Worm (Caenorhabditis elegans) whole organism, young adult: ENCODE data around the gene str-177.

ENCODE experiments used
- B0019.2 ChIP-seq: fragments of 200-800 bp; sonication (Bioruptor generic); conservative IDR thresholded peaks from 2 replicates; pipeline ENCODE4 v1.3.6; 2022; ENCODE audit warnings: missing genetic modification reagents, missing genetic modification characterization, missing compliant biosample characterization
- F52B5.7 ChIP-seq: sonication (generic microtip); optimal IDR thresholded peaks from 2 replicates; lab custom pipeline; 2016; ENCODE audit warnings: mild to moderate bottlenecking, missing genetic modification characterization, missing compliant biosample characterization
- cebp-1 ChIP-seq, 2 experiments: fragments of 200-800 bp in 1 of 2; sonication (Bioruptor generic) in 1 of 2; sonication (generic microtip) in 1 of 2; IDR thresholded peaks in 1 of 2; optimal IDR thresholded peaks in 1 of 2; 2 replicates each; pipeline versions ENCODE4 v1.3.6 to Lab custom; 2017 to 2022; ENCODE audit warnings: missing compliant biosample characterization in 2 of 2, missing genetic modification characterization in 2 of 2, mild to moderate bottlenecking in 1 of 2, missing genetic modification reagents in 1 of 2, moderate library complexity in 1 of 2
- egrh-3 ChIP-seq: fragments of 200-800 bp; sonication (Bioruptor generic); IDR thresholded peaks from 2 replicates; pipeline ENCODE4 v1.3.6; 2022; ENCODE audit warnings: missing genetic modification reagents, missing genetic modification characterization, missing compliant biosample characterization
- rpc-1 ChIP-seq, 2 experiments: fragments of 150-350 bp in 1 of 2; sonication (generic microtip) in 1 of 2; optimal IDR thresholded peaks; 2 replicates each; lab custom pipeline; 2014 to 2018; ENCODE audit warnings: missing biosample characterization in 1 of 2, missing genetic modification characterization in 1 of 2, missing genetic modification reagents in 1 of 2, missing genotype in 1 of 2
- unc-62 ChIP-seq: fragments of 150-350 bp; optimal IDR thresholded peaks from 2 replicates; lab custom pipeline; 2014; ENCODE audit warnings: missing biosample characterization, missing genetic modification reagents, missing genetic modification characterization
- xnd-1 ChIP-seq: sonication (generic microtip); optimal IDR thresholded peaks from 2 replicates; lab custom pipeline; 2016; ENCODE audit warnings: missing genotype, missing genetic modification reagents, missing genetic modification characterization, missing compliant biosample characterization

DNA sequence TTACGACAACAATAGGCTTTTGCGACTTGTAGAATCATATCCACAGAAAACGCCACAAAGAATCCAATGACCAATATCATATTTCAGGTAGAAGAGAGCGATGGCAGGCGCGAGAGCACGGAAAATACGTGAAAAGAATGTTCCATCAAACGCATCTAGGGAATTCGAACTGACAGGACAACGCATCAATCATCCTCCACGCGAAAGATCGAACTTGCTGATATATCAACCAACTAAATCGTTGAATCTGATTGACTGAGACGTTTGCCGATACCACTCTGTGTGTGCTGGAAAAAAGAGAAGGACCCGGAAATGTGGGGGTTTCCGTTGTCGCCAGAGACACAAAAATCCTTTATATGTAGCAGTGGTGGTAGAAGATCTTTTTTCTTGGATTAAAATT, 19.4 kb upstream of the str-177 start:
- TF ChIP-seq cebp-1 (GFP tag; IDR thresholded peaks at IDR 0.05; lab: Robert Waterston, UW): no peak
- no peak for TF ChIP-seq cebp-1 (tag; optimal IDR thresholded peaks at IDR 0.05; lab: Kevin White, UChicago)
- no peak for TF ChIP-seq xnd-1
- no peak for TF ChIP-seq F52B5.7 (tag; lab: Kevin White, UChicago)
- no peak for TF ChIP-seq rpc-1 (optimal IDR thresholded peaks at IDR 0.05; lab: Kevin White, UChicago)
- no peak for TF ChIP-seq rpc-1 (tag; optimal IDR thresholded peaks at IDR 0.05; lab: Kevin White, UChicago)
- TF ChIP-seq B0019.2: no peak
- TF ChIP-seq egrh-3 (GFP tag; lab: Robert Waterston, UW): no peak
- no peak for TF ChIP-seq unc-62 (GFP tag; lab: Kevin White, UChicago)
